Worm (Caenorhabditis elegans) whole organism, L4 larva: Measurements from ENCODE around the gene rha-2.

ENCODE experiments used
- F10B5.3 ChIP-seq: sonication (generic microtip); optimal IDR thresholded peaks from 2 replicates; lab custom pipeline; 2016; ENCODE audit warnings: mild to moderate bottlenecking, missing genetic modification characterization, missing compliant biosample characterization
- F26F4.8 ChIP-seq: fragments of 200-800 bp; sonication (Bioruptor generic); conservative IDR thresholded peaks from 2 replicates; pipeline ENCODE4 v1.3.6; 2022; ENCODE audit warnings: missing genetic modification characterization, missing compliant biosample characterization
- F37D6.2 ChIP-seq: sonication (generic microtip); optimal IDR thresholded peaks from 2 replicates; lab custom pipeline; 2016; ENCODE audit warnings: mild to moderate bottlenecking, missing genetic modification characterization, missing compliant biosample characterization
- T20F7.1 ChIP-seq: fragments of 200-800 bp; sonication (Bioruptor generic); optimal IDR thresholded peaks from 2 replicates; lab custom pipeline; 2018; ENCODE audit warnings: mild to moderate bottlenecking, missing genetic modification characterization, missing compliant biosample characterization
- Y105C5A.15 ChIP-seq: fragments of 200-800 bp; sonication (Bioruptor generic); IDR thresholded peaks from 2 replicates; pipeline ENCODE4 v1.3.6; 2022; ENCODE audit warnings: missing genetic modification characterization, missing compliant biosample characterization
- Y48G9A.11 ChIP-seq: fragments of 200-800 bp; sonication (Bioruptor generic); IDR thresholded peaks from 2 replicates; pipeline ENCODE4 v1.3.6; 2022; ENCODE audit warnings: missing genetic modification reagents, missing genetic modification characterization, missing compliant biosample characterization
- ZK337.2 ChIP-seq: fragments of 200-800 bp; sonication (Bioruptor generic); IDR thresholded peaks from 2 replicates; pipeline ENCODE4 v1.3.6; 2022; ENCODE audit warnings: missing genetic modification reagents, missing genetic modification characterization, missing compliant biosample characterization
- aha-1 ChIP-seq: fragments of 150-350 bp; peaks from one replicate; lab custom pipeline; 2014; ENCODE audit warnings: missing biosample characterization, missing genetic modification characterization
- ceh-44 ChIP-seq: fragments of 200-800 bp; sonication (Bioruptor generic); IDR thresholded peaks from 2 replicates; pipeline ENCODE4 v1.3.6; 2022; ENCODE audit warnings: missing genetic modification reagents, missing genetic modification characterization, missing compliant biosample characterization
- ceh-62 ChIP-seq: sonication (generic microtip); optimal IDR thresholded peaks from 2 replicates; lab custom pipeline; 2017; ENCODE audit warnings: missing biosample characterization, missing genetic modification characterization
- daf-12 ChIP-seq: fragments of 150-350 bp; optimal IDR thresholded peaks from 2 replicates; lab custom pipeline; 2014; ENCODE audit warnings: missing biosample characterization, missing genetic modification reagents, missing genetic modification characterization
- daf-16 ChIP-seq, 3 experiments: sonication (generic microtip); optimal IDR thresholded peaks; 2 replicates each; lab custom pipeline; 2016 to 2017; ENCODE audit warnings: missing genetic modification characterization in 3 of 3, missing genetic modification reagents in 3 of 3, mild to moderate bottlenecking in 2 of 3, missing compliant biosample characterization in 2 of 3, missing biosample characterization in 1 of 3, moderate library complexity in 1 of 3
- daf-19 ChIP-seq: fragments of 200-800 bp; sonication (Bioruptor generic); conservative IDR thresholded peaks from 2 replicates; pipeline ENCODE4 v1.3.6; 2022; ENCODE audit warnings: missing genetic modification characterization, missing compliant biosample characterization
- dpl-1 ChIP-seq: fragments of 150-350 bp; optimal IDR thresholded peaks from 2 replicates; lab custom pipeline; 2014; ENCODE audit warnings: missing biosample characterization, missing genetic modification reagents, missing genetic modification characterization
- fkh-10 ChIP-seq: fragments of 150-350 bp; optimal IDR thresholded peaks from 2 replicates; lab custom pipeline; 2014; ENCODE audit warnings: missing biosample characterization, missing genetic modification reagents, missing genetic modification characterization
- fos-1 ChIP-seq: fragments of 150-350 bp; optimal IDR thresholded peaks from 2 replicates; lab custom pipeline; 2014; ENCODE audit warnings: missing biosample characterization, missing genetic modification characterization
- hlh-11 ChIP-seq: fragments of 200-800 bp; sonication (Bioruptor generic); optimal IDR thresholded peaks from 2 replicates; lab custom pipeline; 2018; ENCODE audit warnings: mild to moderate bottlenecking, missing genetic modification characterization, missing compliant biosample characterization
- hlh-30 ChIP-seq: sonication (generic microtip); optimal IDR thresholded peaks from 2 replicates; lab custom pipeline; 2017; ENCODE audit warnings: antibody characterized with exemption, mild to moderate bottlenecking, missing genetic modification characterization, missing compliant biosample characterization; ENCODE audit not compliant: insufficient read depth
- jun-1 ChIP-seq: fragments of 150-350 bp; optimal IDR thresholded peaks from 2 replicates; lab custom pipeline; 2014; ENCODE audit warnings: missing biosample characterization, missing genetic modification reagents, missing genetic modification characterization
- lin-1 ChIP-seq: fragments of 200-800 bp; sonication (Bioruptor generic); IDR thresholded peaks from 2 replicates; pipeline ENCODE4 v1.3.6; 2022; ENCODE audit warnings: missing genetic modification reagents, missing genetic modification characterization, missing compliant biosample characterization
- lin-13 ChIP-seq: fragments of 150-350 bp; optimal IDR thresholded peaks from 2 replicates; lab custom pipeline; 2014; ENCODE audit warnings: missing biosample characterization, missing genetic modification reagents, missing genetic modification characterization
- lin-29 ChIP-seq: fragments of 200-800 bp; sonication (Bioruptor generic); IDR thresholded peaks from 2 replicates; pipeline ENCODE4 v1.3.6; 2022; ENCODE audit warnings: missing genetic modification reagents, missing genetic modification characterization, missing compliant biosample characterization
- lin-38 ChIP-seq: fragments of 200-800 bp; sonication (Bioruptor generic); IDR thresholded peaks from 2 replicates; pipeline ENCODE4 v1.3.6; 2022; ENCODE audit warnings: missing genetic modification reagents, missing genetic modification characterization, missing compliant biosample characterization
- lin-39 ChIP-seq: fragments of 150-350 bp; optimal IDR thresholded peaks from 2 replicates; lab custom pipeline; 2014; ENCODE audit warnings: missing biosample characterization, missing genetic modification reagents, missing genetic modification characterization
- lsy-2 ChIP-seq, 2 experiments: fragments of 150-350 bp in 1 of 2; sonication (generic microtip) in 1 of 2; optimal IDR thresholded peaks; 2 replicates each; lab custom pipeline; 2014 to 2017; ENCODE audit warnings: missing biosample characterization in 2 of 2, missing genetic modification characterization in 2 of 2
- madf-5 ChIP-seq, 2 experiments: fragments of 200-800 bp; sonication (Bioruptor generic); IDR thresholded peaks; 2 replicates each; pipeline ENCODE4 v1.3.6; 2022; ENCODE audit warnings: missing compliant biosample characterization in 2 of 2, missing genetic modification characterization in 2 of 2
- mdl-1 ChIP-seq, 2 experiments: fragments of 150-350 bp in 1 of 2; sonication (generic microtip) in 1 of 2; optimal IDR thresholded peaks; 2 replicates each; lab custom pipeline; 2014 to 2017; ENCODE audit warnings: missing biosample characterization in 2 of 2, missing genetic modification characterization in 2 of 2
- mdt-29 ChIP-seq: fragments of 200-800 bp; sonication (Bioruptor generic); IDR thresholded peaks from 2 replicates; pipeline ENCODE4 v1.3.6; 2022; ENCODE audit warnings: missing genetic modification reagents, missing genetic modification characterization, missing compliant biosample characterization
- nhr-237 ChIP-seq: sonication (generic microtip); optimal IDR thresholded peaks from 2 replicates; lab custom pipeline; 2017; ENCODE audit warnings: missing biosample characterization, missing genetic modification characterization
- nhr-6 ChIP-seq: fragments of 150-350 bp; optimal IDR thresholded peaks from 2 replicates; lab custom pipeline; 2014; ENCODE audit warnings: missing biosample characterization, missing genetic modification characterization
- rbr-2 ChIP-seq: sonication (generic microtip); optimal IDR thresholded peaks from 2 replicates; lab custom pipeline; 2016; ENCODE audit warnings: missing genotype, missing genetic modification characterization, missing compliant biosample characterization
- sdz-12 ChIP-seq: fragments of 200-800 bp; sonication (Bioruptor generic); optimal IDR thresholded peaks from 2 replicates; lab custom pipeline; 2018; ENCODE audit warnings: mild to moderate bottlenecking, missing genetic modification characterization, missing compliant biosample characterization
- unc-62 ChIP-seq, 3 experiments: fragments of 150-350 bp in 1 of 3; sonication (generic microtip); optimal IDR thresholded peaks in 2 of 3; peaks in 1 of 3; 1 replicate in 1 of 3; 2 replicates in 2 of 3; lab custom pipeline; 2014 to 2017; ENCODE audit warnings: missing biosample characterization in 3 of 3, missing genetic modification characterization in 3 of 3, missing genetic modification reagents in 3 of 3, missing genotype in 1 of 3
- zip-11 ChIP-seq: fragments of 200-800 bp; sonication (Bioruptor generic); IDR thresholded peaks from 2 replicates; pipeline ENCODE4 v1.3.6; 2022; ENCODE audit warnings: missing genetic modification characterization, missing compliant biosample characterization
- ztf-11 ChIP-seq: fragments of 150-350 bp; optimal IDR thresholded peaks from 2 replicates; lab custom pipeline; 2014; ENCODE audit warnings: missing biosample characterization, missing genetic modification characterization
- ztf-7 ChIP-seq: fragments of 150-350 bp; optimal IDR thresholded peaks from 2 replicates; lab custom pipeline; 2014; ENCODE audit warnings: missing biosample characterization, missing genetic modification characterization

Gene rha-2

DNA sequence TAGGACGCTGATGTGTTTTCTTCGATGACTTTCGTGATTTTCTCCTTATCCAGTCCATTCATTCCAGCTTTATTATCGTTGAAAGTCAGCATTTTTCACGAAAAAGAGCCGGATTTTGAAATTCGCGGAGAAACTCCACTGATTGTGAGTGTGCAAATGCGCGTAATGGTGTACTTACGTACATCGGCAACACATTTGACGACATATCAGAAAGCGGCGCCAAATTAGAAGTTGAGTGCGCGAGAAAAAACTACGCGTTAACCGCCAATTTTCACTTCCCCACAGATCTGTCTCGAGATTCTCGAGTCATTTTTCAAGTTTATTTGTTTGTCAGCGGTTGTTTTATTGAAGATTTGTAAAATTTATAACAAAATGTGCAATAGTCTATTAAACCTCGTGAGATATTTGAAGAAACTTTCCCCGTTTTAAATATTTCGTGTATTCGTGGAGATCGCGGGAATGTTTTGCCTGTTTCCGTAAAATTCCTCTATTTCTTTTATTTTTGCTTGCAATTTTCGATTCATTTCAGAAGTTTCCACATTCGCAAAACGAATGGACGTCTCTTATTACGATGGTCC is 14.1 kb upstream of the rha-2 start, which contains the start of the genes polk-1 and gpr-1:
Gene polk-1 (minus strand): TSS at position 186 of the 578 bp plus-strand sequence.
Gene gpr-1 (plus strand): TSS at position 528 of the 578 bp plus-strand sequence.
- no peak for TF ChIP-seq aha-1 (tag; lab: Kevin White, UChicago)
- TF ChIP-seq hlh-30 (tag; lab: Kevin White, UChicago): no peak
- TF ChIP-seq lin-38 (GFP tag; lab: Robert Waterston, UW): peak; percentile 54
- no peak for TF ChIP-seq ztf-7
- peak; percentile 72 for TF ChIP-seq dpl-1 (GFP tag; lab: Kevin White, UChicago)
- TF ChIP-seq lin-13 (GFP tag; lab: Kevin White, UChicago): peak; percentile 3
- no peak for TF ChIP-seq ceh-44 (GFP tag; lab: Robert Waterston, UW)
- TF ChIP-seq mdl-1 (tag; optimal IDR thresholded peaks at IDR 0.05; lab: Kevin White, UChicago): no peak
- no peak for TF ChIP-seq F37D6.2 (tag; lab: Kevin White, UChicago)
- TF ChIP-seq, all 104 proteins: peak for 3

DNA sequence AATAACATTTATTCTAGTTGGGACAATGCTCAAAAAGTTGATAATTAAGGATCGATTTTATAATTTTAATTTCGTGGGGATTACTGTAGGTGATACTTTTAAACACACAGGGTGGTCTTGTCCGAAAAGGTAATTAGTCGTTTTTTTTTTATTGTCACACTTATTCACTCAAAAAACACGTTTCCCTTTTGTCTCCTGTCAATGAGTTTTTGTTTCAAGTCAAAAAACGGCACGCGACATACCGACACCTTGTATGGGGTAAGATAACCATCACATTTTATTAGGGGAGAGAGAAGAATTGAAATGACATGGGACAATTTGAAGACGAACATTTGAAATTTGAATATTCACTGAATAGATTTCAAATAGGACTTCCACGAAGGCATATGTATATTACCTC is 10.8 kb upstream of the rha-2 start:
- no peak for TF ChIP-seq zip-11
- TF ChIP-seq unc-62 (GFP tag; optimal IDR thresholded peaks at IDR 0.05 in 1 of 2; lab: Kevin White, UChicago): peak in 1 of 2 experiments; percentile 51
- no peak for TF ChIP-seq unc-62 (tag; optimal IDR thresholded peaks at IDR 0.05; lab: Kevin White, UChicago)

ce11 chrIII:8622435-8622834 is 8.1 kb upstream of the rha-2 start, which contains the start of gene ceh-16:
TSS of gene ceh-16 (plus strand) at chrIII:8622735.
- no peak for TF ChIP-seq daf-19 (GFP tag; lab: Robert Waterston, UW)
- no peak for TF ChIP-seq lin-39
- no peak for TF ChIP-seq ztf-11
- no peak for TF ChIP-seq nhr-6
- TF ChIP-seq ceh-44 (GFP tag; lab: Robert Waterston, UW): no peak
- no peak for TF ChIP-seq daf-16 (GFP tag; optimal IDR thresholded peaks at IDR 0.05; lab: Kevin White, UChicago)
- TF ChIP-seq daf-16 (tag; optimal IDR thresholded peaks at IDR 0.05; lab: Kevin White, UChicago): no peak
- no peak for TF ChIP-seq jun-1 (tag; lab: Kevin White, UChicago)

- TF ChIP-seq lin-29 (GFP tag; lab: Robert Waterston, UW) (no peak), lin-1 (GFP tag; lab: Robert Waterston, UW) (no peak), zip-11 (no peak), daf-19 (GFP tag; lab: Robert Waterston, UW) (no peak), fos-1 (tag; lab: Kevin White, UChicago) (no peak), hlh-11 (tag; lab: Kevin White, UChicago) (no peak), fkh-10 (no peak), madf-5 (GFP tag; IDR thresholded peaks at IDR 0.05; lab: Robert Waterston, UW) (no peak), F26F4.8 (no peak), Y48G9A.11 (GFP tag; lab: Robert Waterston, UW) (no peak), sdz-12 (no peak), nhr-6 (no peak), ZK337.2 (no peak), daf-12 (tag; lab: Kevin White, UChicago) (no peak), rbr-2 (tag; lab: Kevin White, UChicago) (no peak), nhr-237 (tag; lab: Kevin White, UChicago) (no peak), ceh-62 (no peak)
- TF ChIP-seq, all 104 proteins: peak for 0
These were observed 7.6 kb upstream of the rha-2 start for ce11 chrIII:8621982-8622381.

DNA sequence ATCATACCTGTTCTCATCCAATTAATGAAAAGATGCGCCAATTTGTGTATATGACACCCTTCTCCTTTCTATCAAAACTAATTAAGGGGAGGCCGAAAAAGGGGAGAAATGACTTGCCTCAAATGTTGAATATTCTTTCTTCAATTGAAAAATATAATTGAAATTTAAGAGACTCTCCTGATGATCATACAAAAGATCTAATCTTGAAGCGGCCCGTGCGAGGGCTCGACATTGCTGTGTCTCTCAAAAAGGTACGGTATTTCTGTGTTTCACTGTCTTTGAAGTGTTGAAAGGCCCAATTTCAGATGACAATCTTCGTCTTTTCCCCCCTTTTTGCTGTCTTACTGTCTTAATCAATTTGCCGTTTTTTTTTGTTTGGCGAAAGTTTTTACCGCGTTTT is 6.6 kb upstream of the rha-2 start:
- TF ChIP-seq mdl-1 (tag; optimal IDR thresholded peaks at IDR 0.05; lab: Kevin White, UChicago) (no peak), lin-13 (GFP tag; lab: Kevin White, UChicago) (no peak), F10B5.3 (tag; lab: Kevin White, UChicago) (no peak), lsy-2 (tag; optimal IDR thresholded peaks at IDR 0.05; lab: Kevin White, UChicago) (no peak), T20F7.1 (GFP tag; lab: Kevin White, UChicago) (no peak), mdt-29 (GFP tag; lab: Robert Waterston, UW) (no peak), Y105C5A.15 (GFP tag; lab: Robert Waterston, UW) (no peak)
- TF ChIP-seq, all 104 proteins: peak for 0
